Worm (Caenorhabditis elegans) whole organism, late embryonic: ENCODE data around the gene srbc-22.

Experiments
- C38D4.7 ChIP-seq: fragments of 200-800 bp; sonication (Bioruptor generic); optimal IDR thresholded peaks from 2 replicates; lab custom pipeline; 2018; ENCODE audit warnings: mild to moderate bottlenecking, missing genetic modification characterization, moderate library complexity, missing compliant biosample characterization
- F13H6.1 ChIP-seq: sonication (generic microtip); optimal IDR thresholded peaks from 2 replicates; lab custom pipeline; 2016; ENCODE audit warnings: missing genetic modification characterization, missing compliant biosample characterization
- K02D7.2 ChIP-seq: sonication (generic microtip); optimal IDR thresholded peaks from 2 replicates; lab custom pipeline; 2017; ENCODE audit warnings: mild to moderate bottlenecking, missing genetic modification characterization, missing compliant biosample characterization
- Y22D7AL.16 ChIP-seq: sonication (generic microtip); optimal IDR thresholded peaks from 2 replicates; lab custom pipeline; 2016; ENCODE audit warnings: missing genetic modification characterization, missing compliant biosample characterization
- ceh-19 ChIP-seq: fragments of 200-800 bp; sonication (Bioruptor generic); optimal IDR thresholded peaks from 2 replicates; lab custom pipeline; 2018; ENCODE audit warnings: mild to moderate bottlenecking, missing genetic modification characterization, missing compliant biosample characterization
- ceh-2 ChIP-seq: sonication (generic microtip); optimal IDR thresholded peaks from 2 replicates; lab custom pipeline; 2016; ENCODE audit warnings: missing genotype, missing genetic modification characterization, missing compliant biosample characterization
- ceh-22 ChIP-seq: sonication (generic microtip); optimal IDR thresholded peaks from 2 replicates; lab custom pipeline; 2017; ENCODE audit warnings: missing biosample characterization, missing genetic modification characterization
- ceh-31 ChIP-seq: sonication (generic microtip); optimal IDR thresholded peaks from 2 replicates; lab custom pipeline; 2016; ENCODE audit warnings: missing genetic modification characterization, missing compliant biosample characterization
- ceh-45 ChIP-seq: fragments of 200-800 bp; sonication (Bioruptor generic); IDR thresholded peaks from 2 replicates; pipeline ENCODE4 v1.3.6; 2022; ENCODE audit warnings: missing genetic modification reagents, missing genetic modification characterization, missing compliant biosample characterization
- che-1 ChIP-seq: sonication (generic microtip); optimal IDR thresholded peaks from 2 replicates; lab custom pipeline; 2016; ENCODE audit warnings: mild to moderate bottlenecking, missing genetic modification characterization, missing compliant biosample characterization
- dmd-4 ChIP-seq: sonication (generic microtip); optimal IDR thresholded peaks from 2 replicates; lab custom pipeline; 2016; ENCODE audit warnings: borderline replicate concordance, missing genetic modification characterization, missing compliant biosample characterization
- dve-1 ChIP-seq: sonication (generic microtip); optimal IDR thresholded peaks from 2 replicates; lab custom pipeline; 2017; ENCODE audit warnings: antibody characterized with exemption, mild to moderate bottlenecking, missing genetic modification characterization, missing compliant biosample characterization
- ets-4 ChIP-seq: sonication (generic microtip); optimal IDR thresholded peaks from 2 replicates; lab custom pipeline; 2016; ENCODE audit warnings: missing genetic modification characterization, missing compliant biosample characterization
- eyg-1 ChIP-seq: sonication (generic microtip); optimal IDR thresholded peaks from 2 replicates; lab custom pipeline; 2016; ENCODE audit warnings: missing genotype, missing genetic modification characterization, missing compliant biosample characterization
- fkh-6 ChIP-seq: sonication (generic microtip); optimal IDR thresholded peaks from 2 replicates; lab custom pipeline; 2016; ENCODE audit warnings: missing genetic modification characterization, missing compliant biosample characterization
- hlh-15 ChIP-seq: sonication (generic microtip); optimal IDR thresholded peaks from 2 replicates; lab custom pipeline; 2016; ENCODE audit warnings: missing genetic modification characterization, missing compliant biosample characterization
- hlh-30 ChIP-seq: sonication (generic microtip); optimal IDR thresholded peaks from 2 replicates; lab custom pipeline; 2017; ENCODE audit warnings: antibody characterized with exemption, missing genetic modification characterization, missing compliant biosample characterization; ENCODE audit not compliant: insufficient read depth
- hlh-6 ChIP-seq: sonication (generic microtip); optimal IDR thresholded peaks from 2 replicates; lab custom pipeline; 2016; ENCODE audit warnings: missing genotype, missing genetic modification characterization, missing compliant biosample characterization
- hlh-8 ChIP-seq: sonication (generic microtip); optimal IDR thresholded peaks from 2 replicates; lab custom pipeline; 2016; ENCODE audit warnings: missing genotype, missing genetic modification characterization, missing compliant biosample characterization
- lin-11 ChIP-seq: fragments of 200-800 bp; sonication (Bioruptor generic); optimal IDR thresholded peaks from 2 replicates; lab custom pipeline; 2018; ENCODE audit warnings: mild to moderate bottlenecking, missing genetic modification characterization, missing compliant biosample characterization
- nfya-1 ChIP-seq: sonication (generic microtip); optimal IDR thresholded peaks from 2 replicates; lab custom pipeline; 2017; ENCODE audit warnings: missing genetic modification characterization, mild to moderate bottlenecking, missing compliant biosample characterization, antibody characterized with exemption, moderate library complexity
- npax-4 ChIP-seq: sonication (generic microtip); optimal IDR thresholded peaks from 2 replicates; lab custom pipeline; 2016; ENCODE audit warnings: missing genetic modification characterization, missing compliant biosample characterization
- pag-3 ChIP-seq: sonication (generic microtip); optimal IDR thresholded peaks from 2 replicates; lab custom pipeline; 2016; ENCODE audit warnings: missing compliant biosample characterization, missing genetic modification characterization, borderline replicate concordance
- pax-1 ChIP-seq: fragments of 150-350 bp; optimal IDR thresholded peaks from 2 replicates; lab custom pipeline; 2014; ENCODE audit warnings: missing biosample characterization, missing genetic modification characterization
- pha-2 ChIP-seq: sonication (generic microtip); optimal IDR thresholded peaks from 2 replicates; lab custom pipeline; 2017; ENCODE audit warnings: mild to moderate bottlenecking, missing genetic modification characterization, missing compliant biosample characterization
- pqm-1 ChIP-seq: sonication (generic microtip); optimal IDR thresholded peaks from 2 replicates; lab custom pipeline; 2016; ENCODE audit warnings: missing genetic modification characterization, missing compliant biosample characterization
- pros-1 ChIP-seq: fragments of 150-350 bp; optimal IDR thresholded peaks from 2 replicates; lab custom pipeline; 2014; ENCODE audit warnings: missing biosample characterization, missing genetic modification reagents, missing genetic modification characterization
- ref-2 ChIP-seq: sonication (generic microtip); optimal IDR thresholded peaks from 2 replicates; lab custom pipeline; 2016; ENCODE audit warnings: missing genetic modification characterization, missing compliant biosample characterization
- syd-9 ChIP-seq: sonication (generic microtip); optimal IDR thresholded peaks from 2 replicates; lab custom pipeline; 2016; ENCODE audit warnings: mild to moderate bottlenecking, missing genetic modification characterization, moderate library complexity, missing compliant biosample characterization
- tbx-7 ChIP-seq: sonication (generic microtip); optimal IDR thresholded peaks from 2 replicates; lab custom pipeline; 2016; ENCODE audit warnings: missing genotype, missing genetic modification characterization, missing compliant biosample characterization
- unc-42 ChIP-seq: sonication (generic microtip); optimal IDR thresholded peaks from 2 replicates; lab custom pipeline; 2016; ENCODE audit warnings: missing genotype, missing genetic modification characterization, missing compliant biosample characterization
- unc-55 ChIP-seq: sonication (generic microtip); optimal IDR thresholded peaks from 2 replicates; lab custom pipeline; 2017; ENCODE audit warnings: missing biosample characterization, missing genetic modification reagents, missing genetic modification characterization
- unc-86 ChIP-seq: sonication (generic microtip); optimal IDR thresholded peaks from 2 replicates; lab custom pipeline; 2016; ENCODE audit warnings: missing genetic modification characterization, missing compliant biosample characterization
- zip-5 ChIP-seq: sonication (generic microtip); optimal IDR thresholded peaks from 2 replicates; lab custom pipeline; 2016; ENCODE audit warnings: missing genetic modification characterization, missing compliant biosample characterization
- ztf-16 ChIP-seq: sonication (generic microtip); optimal IDR thresholded peaks from 2 replicates; lab custom pipeline; 2017; ENCODE audit warnings: missing genetic modification characterization, missing compliant biosample characterization

Gene srbc-22

ce11 chrV:2191122-2191521 lies 34.2 kb downstream of the srbc-22 start, which contains the start of gene srbc-42:
Gene srbc-42 (minus strand): TSS chrV:2191222.
- TF ChIP-seq K02D7.2 (tag; lab: Kevin White, UChicago), result no peak
- no peak for TF ChIP-seq dve-1
- no peak for TF ChIP-seq unc-55
- no peak for TF ChIP-seq npax-4 (tag; lab: Kevin White, UChicago)
- no peak for TF ChIP-seq ztf-16
- TF ChIP-seq hlh-30 (tag; lab: Kevin White, UChicago), result no peak
- TF ChIP-seq dmd-4, result no peak
- no peak for TF ChIP-seq syd-9 (tag; lab: Kevin White, UChicago)
- TF ChIP-seq hlh-15 (tag; lab: Kevin White, UChicago), result no peak
- TF ChIP-seq, all 69 proteins: peak for 0

DNA sequence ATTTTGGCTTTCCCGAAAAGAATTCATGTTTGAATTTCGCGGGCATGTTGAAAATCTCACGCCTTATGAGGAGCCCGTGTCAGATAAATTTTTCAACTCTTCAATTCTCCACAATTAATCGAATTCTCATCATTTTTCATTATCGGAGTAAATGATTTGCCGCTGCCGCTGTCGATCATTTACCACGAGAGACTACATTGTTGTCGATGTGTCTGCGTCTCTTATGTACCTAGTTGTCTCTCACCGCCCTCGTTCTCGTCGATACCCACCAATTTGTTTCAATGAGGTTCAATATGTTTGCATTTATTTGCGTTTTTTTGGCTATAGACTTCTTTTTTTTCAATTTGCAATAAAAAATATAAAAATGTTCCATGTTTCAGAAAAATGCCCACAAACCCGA lies 35.2 kb downstream of the srbc-22 start, which contains the start of gene nhr-13:
nhr-13 (plus strand) TSS at position 369 of the 400 bp plus-strand sequence.
- no peak for TF ChIP-seq ceh-22 (tag; lab: Kevin White, UChicago)
- TF ChIP-seq ets-4 (tag; lab: Kevin White, UChicago), result no peak
- TF ChIP-seq dmd-4, result no peak
- TF ChIP-seq F13H6.1 (tag; lab: Kevin White, UChicago), result no peak
- TF ChIP-seq nfya-1 (tag; lab: Kevin White, UChicago), result no peak
- TF ChIP-seq hlh-6, result no peak
- no peak for TF ChIP-seq ceh-45 (GFP tag; lab: Robert Waterston, UW)
- TF ChIP-seq ref-2, result no peak
- TF ChIP-seq eyg-1 (tag; lab: Kevin White, UChicago), result no peak
- TF ChIP-seq tbx-7 (tag; lab: Kevin White, UChicago), result no peak
- TF ChIP-seq che-1 (tag; lab: Kevin White, UChicago), result no peak
- TF ChIP-seq unc-86, result no peak
- no peak for TF ChIP-seq fkh-6 (tag; lab: Kevin White, UChicago)
- no peak for TF ChIP-seq hlh-8 (tag; lab: Kevin White, UChicago)
- no peak for TF ChIP-seq ztf-16
- TF ChIP-seq C38D4.7 (GFP tag; lab: Kevin White, UChicago), result no peak

ce11 chrV:2199594-2199993 lies 42.7 kb downstream of the srbc-22 start:
- TF ChIP-seq ztf-16, result no peak
- TF ChIP-seq K02D7.2 (tag; lab: Kevin White, UChicago), result no peak
- TF ChIP-seq pag-3 (tag; lab: Kevin White, UChicago), result no peak
- TF ChIP-seq ceh-31, result no peak
- TF ChIP-seq hlh-6, result no peak
- no peak for TF ChIP-seq che-1 (tag; lab: Kevin White, UChicago)
- no peak for TF ChIP-seq pros-1 (tag; lab: Kevin White, UChicago)

- no peak for TF ChIP-seq nfya-1 (tag; lab: Kevin White, UChicago)
- TF ChIP-seq npax-4 (tag; lab: Kevin White, UChicago), result no peak
- TF ChIP-seq, all 69 proteins: peak for 0
Measured at ce11 chrV:2200402-2200801, 43.5 kb downstream of the srbc-22 start.

DNA sequence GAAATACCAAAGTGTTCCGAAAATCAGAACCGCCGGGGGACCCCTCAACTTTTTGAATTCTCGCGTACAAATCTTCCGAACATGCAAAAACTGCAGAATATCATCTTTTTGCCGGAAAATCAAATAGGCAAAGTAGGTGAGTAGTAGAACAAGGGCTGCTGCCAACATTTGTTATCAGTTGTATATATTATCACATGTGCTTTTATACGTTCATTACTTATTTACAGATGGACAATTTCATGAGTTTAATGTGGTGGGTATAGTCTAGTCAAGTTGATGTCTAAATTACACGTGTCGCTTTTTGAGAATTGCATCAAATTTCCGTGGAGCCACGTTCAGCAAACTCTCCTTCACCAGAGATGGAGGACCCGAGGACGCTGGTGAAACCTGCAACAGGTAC lies 44.3 kb downstream of the srbc-22 start, which contains the start of gene cyp-32B1:
cyp-32B1 (minus strand) TSS at position 176 of the 400 bp plus-strand sequence.
- no peak for TF ChIP-seq lin-11 (tag; lab: Kevin White, UChicago)
- no peak for TF ChIP-seq zip-5 (tag; lab: Kevin White, UChicago)
- TF ChIP-seq ceh-19 (GFP tag; lab: Kevin White, UChicago), result no peak
- TF ChIP-seq ceh-2 (tag; lab: Kevin White, UChicago), result no peak
- TF ChIP-seq syd-9 (tag; lab: Kevin White, UChicago), result no peak
- TF ChIP-seq dve-1, result no peak
- no peak for TF ChIP-seq pqm-1 (tag; lab: Kevin White, UChicago)
- TF ChIP-seq, all 69 proteins: peak for 0

ce11 chrV:2204080-2204479 lies 47.1 kb downstream of the srbc-22 start, which contains the start of gene cyp-33C12:
Gene cyp-33C12 (minus strand): TSS chrV:2204400.
- no peak for TF ChIP-seq unc-42
- no peak for TF ChIP-seq ceh-31
- no peak for TF ChIP-seq K02D7.2 (tag; lab: Kevin White, UChicago)
- no peak for TF ChIP-seq ets-4 (tag; lab: Kevin White, UChicago)
- no peak for TF ChIP-seq pha-2 (tag; lab: Kevin White, UChicago)
- TF ChIP-seq Y22D7AL.16 (tag; lab: Kevin White, UChicago), result no peak
- TF ChIP-seq pax-1 (tag; lab: Kevin White, UChicago), result no peak
